Fruit fly (Drosophila melanogaster) whole organism, embryonic: ENCODE data around the gene CG15876.

Source experiments
- Atf6 ChIP-seq: fragments of 200-800 bp; sonication (Bioruptor generic); IDR thresholded peaks from 2 replicates; pipeline ENCODE4 v1.3.6; 2022; ENCODE audit warnings: missing biosample characterization, missing genetic modification characterization
- BEAF-32 ChIP-seq: fragments of 200-800 bp; sonication (Bioruptor generic); optimal IDR thresholded peaks from 3 replicates; lab custom pipeline; 2017; ENCODE audit warnings: missing biosample characterization, missing genetic modification characterization, mild to moderate bottlenecking, moderate library complexity, missing genetic modification reagents
- CG10321 ChIP-seq: fragments of 200-800 bp; sonication (Bioruptor generic); IDR thresholded peaks from 2 replicates; pipeline ENCODE4 v1.3.6; 2022; ENCODE audit warnings: missing biosample characterization, missing genetic modification characterization
- CG10366 ChIP-seq: fragments of 200-800 bp; sonication (Bioruptor generic); IDR thresholded peaks from 2 replicates; pipeline ENCODE4 v1.3.6; 2022; ENCODE audit warnings: missing biosample characterization, missing genetic modification characterization
- CG11456 ChIP-seq: fragments of 200-800 bp; sonication (Bioruptor generic); IDR thresholded peaks from 3 replicates; pipeline ENCODE4 v1.3.6; 2022; ENCODE audit warnings: missing biosample characterization, missing genetic modification characterization
- CG12236 ChIP-seq: fragments of 200-800 bp; sonication (Bioruptor generic); optimal IDR thresholded peaks from 2 replicates; lab custom pipeline; 2016; ENCODE audit warnings: missing biosample characterization, missing genetic modification characterization
- CG12299 ChIP-seq: fragments of 200-800 bp; sonication (Bioruptor generic); optimal IDR thresholded peaks from 2 replicates; lab custom pipeline; 2018; ENCODE audit warnings: missing biosample characterization, mild to moderate bottlenecking, missing genetic modification characterization
- CG12744 ChIP-seq: fragments of 200-800 bp; sonication (Bioruptor generic); optimal IDR thresholded peaks from 2 replicates; lab custom pipeline; 2016; ENCODE audit warnings: missing biosample characterization, missing genetic modification characterization
- CG13287 ChIP-seq: fragments of 200-800 bp; sonication (Bioruptor generic); IDR thresholded peaks from 2 replicates; pipeline ENCODE4 v1.3.6; 2022; ENCODE audit warnings: missing biosample characterization, missing genetic modification characterization; ENCODE audit not compliant: partially characterized antibody
- CG14860 ChIP-seq: fragments of 200-800 bp; sonication (Bioruptor generic); IDR thresholded peaks from 3 replicates; pipeline ENCODE4 v1.3.6; 2022; ENCODE audit warnings: missing biosample characterization, missing genetic modification characterization; ENCODE audit not compliant: partially characterized antibody
- CG15269 ChIP-seq: fragments of 200-800 bp; sonication (Bioruptor generic); optimal IDR thresholded peaks from 2 replicates; lab custom pipeline; 2018; ENCODE audit warnings: missing biosample characterization, mild to moderate bottlenecking, missing genetic modification characterization, moderate library complexity
- CG15601 ChIP-seq: fragments of 200-800 bp; sonication (Bioruptor generic); optimal IDR thresholded peaks from 3 replicates; lab custom pipeline; 2019; ENCODE audit warnings: missing biosample characterization, mild to moderate bottlenecking, missing genetic modification characterization, moderate library complexity
- CG1603 ChIP-seq: fragments of 200-800 bp; sonication (Bioruptor generic); optimal IDR thresholded peaks from 2 replicates; lab custom pipeline; 2019; ENCODE audit warnings: missing biosample characterization, mild to moderate bottlenecking, missing genetic modification characterization, moderate library complexity
- CG16779 ChIP-seq: fragments of 200-800 bp; sonication (Bioruptor generic); IDR thresholded peaks from 2 replicates; pipeline ENCODE4 v1.3.6; 2022; ENCODE audit warnings: missing biosample characterization, missing genetic modification characterization
- CG18764 ChIP-seq: fragments of 200-800 bp; sonication (Bioruptor generic); optimal IDR thresholded peaks from 3 replicates; lab custom pipeline; 2016; ENCODE audit warnings: missing biosample characterization, missing genetic modification characterization
- CG2199 ChIP-seq: fragments of 200-800 bp; sonication (Bioruptor generic); IDR thresholded peaks from 3 replicates; pipeline ENCODE4 v1.3.6; 2022; ENCODE audit warnings: missing biosample characterization, missing genetic modification characterization
- CG2678 ChIP-seq: fragments of 200-800 bp; sonication (Bioruptor generic); optimal IDR thresholded peaks from 3 replicates; lab custom pipeline; 2019; ENCODE audit warnings: missing biosample characterization, mild to moderate bottlenecking, missing genetic modification characterization, moderate library complexity
- CG32767 ChIP-seq: fragments of 200-800 bp; sonication (Bioruptor generic); IDR thresholded peaks from 2 replicates; pipeline ENCODE4 v1.3.6; 2022; ENCODE audit warnings: missing biosample characterization, missing genetic modification characterization
- CG43689 ChIP-seq: fragments of 200-800 bp; sonication (Bioruptor generic); IDR thresholded peaks from 2 replicates; pipeline ENCODE4 v1.3.6; 2022; ENCODE audit warnings: missing biosample characterization, missing genetic modification characterization
- CG6175 ChIP-seq: fragments of 200-800 bp; sonication (Bioruptor generic); IDR thresholded peaks from 3 replicates; pipeline ENCODE4 v1.3.6; 2022; ENCODE audit warnings: missing biosample characterization, missing genetic modification characterization
- CG6689 ChIP-seq: fragments of 200-800 bp; sonication (Bioruptor generic); IDR thresholded peaks from 2 replicates; pipeline ENCODE4 v1.3.6; 2022; ENCODE audit warnings: missing biosample characterization, missing genetic modification characterization
- CG7745 ChIP-seq: fragments of 200-800 bp; sonication (Bioruptor generic); optimal IDR thresholded peaks from 2 replicates; lab custom pipeline; 2018; ENCODE audit warnings: missing biosample characterization, mild to moderate bottlenecking, missing genetic modification characterization, moderate library complexity
- Hr39 ChIP-seq: fragments of >200 bp; optimal IDR thresholded peaks from 2 replicates; lab custom pipeline; 2017
- Hr78 ChIP-seq, 2 experiments: fragments of 200-800 bp in 1 of 2; fragments of >200 bp in 1 of 2; sonication (Bioruptor generic) in 1 of 2; optimal IDR thresholded peaks; 2 replicates each; lab custom pipeline; 2017 to 2019; ENCODE audit warnings: missing biosample characterization in 2 of 2, missing genetic modification characterization in 2 of 2, mild to moderate bottlenecking in 1 of 2, moderate library complexity in 1 of 2
- Jarid2 ChIP-seq: fragments of 200-800 bp; sonication (Bioruptor generic); optimal IDR thresholded peaks from 3 replicates; lab custom pipeline; 2017; ENCODE audit warnings: mild to moderate bottlenecking, missing biosample characterization, missing genetic modification reagents, missing genetic modification characterization
- Lhr ChIP-seq: fragments of 200-800 bp; sonication (Bioruptor generic); optimal IDR thresholded peaks from 3 replicates; lab custom pipeline; 2017; ENCODE audit warnings: mild to moderate bottlenecking, missing biosample characterization, missing genetic modification reagents, missing genetic modification characterization
- Mes4 ChIP-seq: fragments of 200-800 bp; sonication (Bioruptor generic); optimal IDR thresholded peaks from 2 replicates; lab custom pipeline; 2016; ENCODE audit warnings: missing biosample characterization, missing genetic modification characterization
- NfI ChIP-seq: fragments of 200-800 bp; sonication (Bioruptor generic); optimal IDR thresholded peaks from 3 replicates; lab custom pipeline; 2018; ENCODE audit warnings: missing biosample characterization, mild to moderate bottlenecking, missing genetic modification characterization, moderate library complexity
- PHDP ChIP-seq: fragments of 200-800 bp; sonication (Bioruptor generic); optimal IDR thresholded peaks from 3 replicates; lab custom pipeline; 2018; ENCODE audit warnings: missing biosample characterization, mild to moderate bottlenecking, missing genetic modification characterization, moderate library complexity
- Rx ChIP-seq: fragments of 200-800 bp; sonication (Bioruptor generic); IDR thresholded peaks from 2 replicates; pipeline ENCODE4 v1.3.6; 2022; ENCODE audit warnings: missing biosample characterization, missing genetic modification characterization
- ap ChIP-seq: fragments of 200-800 bp; sonication (Bioruptor generic); IDR thresholded peaks from 2 replicates; pipeline ENCODE4 v1.3.6; 2022; ENCODE audit warnings: missing biosample characterization, missing genetic modification characterization
- btn ChIP-seq: fragments of 200-800 bp; sonication (Bioruptor generic); optimal IDR thresholded peaks from 2 replicates; lab custom pipeline; 2016; ENCODE audit warnings: missing biosample characterization, missing genetic modification characterization
- caup ChIP-seq: fragments of 200-800 bp; sonication (Bioruptor generic); optimal IDR thresholded peaks from 3 replicates; lab custom pipeline; 2017; ENCODE audit warnings: missing biosample characterization, mild to moderate bottlenecking, missing genetic modification characterization, moderate library complexity; ENCODE audit not compliant: severe bottlenecking
- crp ChIP-seq, 2 experiments: fragments of 200-800 bp; sonication (Bioruptor generic); optimal IDR thresholded peaks; 2 replicates in 1 of 2; 3 replicates in 1 of 2; lab custom pipeline; 2017; ENCODE audit warnings: missing biosample characterization in 2 of 2, missing genetic modification characterization in 2 of 2, mild to moderate bottlenecking in 1 of 2, moderate library complexity in 1 of 2
- cwo ChIP-seq: fragments of 200-800 bp; sonication (Bioruptor generic); optimal IDR thresholded peaks from 3 replicates; lab custom pipeline; 2017; ENCODE audit warnings: missing biosample characterization, missing genetic modification characterization, mild to moderate bottlenecking, moderate library complexity, missing genetic modification reagents
- da ChIP-seq: fragments of 200-800 bp; sonication (Bioruptor generic); optimal IDR thresholded peaks from 2 replicates; lab custom pipeline; 2016; ENCODE audit warnings: missing biosample characterization, missing genetic modification characterization
- dpn ChIP-seq, 2 experiments: fragments of 200-800 bp; sonication (Bioruptor generic); optimal IDR thresholded peaks; 3 replicates each; lab custom pipeline; 2016; ENCODE audit warnings: missing biosample characterization in 2 of 2, missing genetic modification characterization in 2 of 2
- esg ChIP-seq: fragments of 200-800 bp; sonication (Bioruptor generic); conservative IDR thresholded peaks from 2 replicates; pipeline ENCODE4 v1.3.6; 2022; ENCODE audit warnings: missing biosample characterization, missing genetic modification characterization
- hkb ChIP-seq, 2 experiments: fragments of 200-800 bp in 1 of 2; fragments of >200 bp in 1 of 2; sonication (Bioruptor generic) in 1 of 2; IDR thresholded peaks in 1 of 2; optimal IDR thresholded peaks in 1 of 2; 2 replicates each; pipeline versions ENCODE4 v1.3.6 to Lab custom; 2017 to 2022; ENCODE audit warnings: missing biosample characterization in 1 of 2, missing genetic modification characterization in 1 of 2
- ind ChIP-seq: fragments of 200-800 bp; sonication (Bioruptor generic); optimal IDR thresholded peaks from 3 replicates; lab custom pipeline; 2016; ENCODE audit warnings: missing biosample characterization, missing genetic modification characterization
- kni ChIP-seq: fragments of 200-800 bp; sonication (Bioruptor generic); optimal IDR thresholded peaks from 3 replicates; lab custom pipeline; 2017; ENCODE audit warnings: mild to moderate bottlenecking, missing biosample characterization, missing genetic modification reagents, missing genetic modification characterization
- lmd ChIP-seq: fragments of 200-800 bp; sonication (Bioruptor generic); IDR thresholded peaks from 2 replicates; pipeline ENCODE4 v1.3.6; 2022; ENCODE audit warnings: missing biosample characterization, missing genetic modification characterization
- peb ChIP-seq: fragments of 200-800 bp; sonication (Bioruptor generic); IDR thresholded peaks from 2 replicates; pipeline ENCODE4 v1.3.6; 2022; ENCODE audit warnings: missing biosample characterization, missing genetic modification characterization
- pum ChIP-seq: fragments of 200-800 bp; sonication (Bioruptor generic); optimal IDR thresholded peaks from 2 replicates; lab custom pipeline; 2016; ENCODE audit warnings: missing biosample characterization, missing genetic modification characterization
- pzg ChIP-seq: fragments of 200-800 bp; sonication (Bioruptor generic); optimal IDR thresholded peaks from 3 replicates; lab custom pipeline; 2018; ENCODE audit warnings: missing biosample characterization, mild to moderate bottlenecking, missing genetic modification characterization, moderate library complexity
- sens ChIP-seq: fragments of 200-800 bp; sonication (Bioruptor generic); peaks from one replicate; lab custom pipeline; 2016; ENCODE audit warnings: missing biosample characterization, missing genetic modification characterization
- seq ChIP-seq: fragments of 200-800 bp; sonication (Bioruptor generic); IDR thresholded peaks from 2 replicates; pipeline ENCODE4 v1.3.6; 2022; ENCODE audit warnings: missing biosample characterization, missing genetic modification characterization
- slp2 ChIP-seq: fragments of 200-800 bp; sonication (Bioruptor generic); optimal IDR thresholded peaks from 2 replicates; lab custom pipeline; 2016; ENCODE audit warnings: missing biosample characterization, missing genetic modification characterization
- tx ChIP-seq: fragments of 200-800 bp; sonication (Bioruptor generic); optimal IDR thresholded peaks from 2 replicates; lab custom pipeline; 2016; ENCODE audit warnings: missing biosample characterization, missing genetic modification characterization
- wor ChIP-seq: fragments of 200-800 bp; sonication (Bioruptor generic); IDR thresholded peaks from 2 replicates; pipeline ENCODE4 v1.3.6; 2022; ENCODE audit warnings: missing biosample characterization, missing genetic modification characterization

CG15876 gene

DNA sequence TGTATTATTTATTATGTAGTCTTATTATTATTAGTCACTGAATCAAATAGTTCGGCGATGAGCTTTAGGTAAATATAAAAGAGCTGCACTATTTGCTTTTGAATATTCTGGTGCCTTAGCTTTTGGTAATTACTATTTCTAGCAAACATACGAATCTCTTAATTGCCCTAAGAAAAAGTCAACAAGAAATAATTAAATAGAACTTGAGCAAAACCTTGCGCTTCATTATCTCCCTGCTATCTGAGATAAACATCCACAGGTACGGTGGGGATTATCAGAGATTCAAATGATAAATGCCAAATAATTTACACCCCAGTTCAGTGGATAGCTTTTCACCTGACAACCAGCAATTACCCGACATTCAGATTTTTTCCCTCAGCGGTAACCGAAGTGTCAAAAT lies 8.6 kb downstream of the CG15876 start:
- TF ChIP-seq Jarid2 (no peak), CG10366 (no peak), CG2678 (tag; lab: Kevin White, UChicago) (peak; percentile 8), CG15269 (peak; percentile 17), kni (no peak), CG18764 (no peak), hkb (optimal IDR thresholded peaks at IDR 0.05; lab: Kevin White, UChicago) (no peak), hkb (GFP tag; IDR thresholded peaks at IDR 0.05; lab: Robert Waterston, UW) (no peak), CG14860 (GFP tag; lab: Robert Waterston, UW) (no peak), crp (GFP tag; optimal IDR thresholded peaks at IDR 0.05; lab: Kevin White, UChicago) (no peak), pzg (GFP tag; lab: Kevin White, UChicago) (no peak), esg (GFP tag; lab: Robert Waterston, UW) (no peak), ind (no peak), Atf6 (no peak), tx (GFP tag; lab: Kevin White, UChicago) (no peak), CG12299 (tag; lab: Kevin White, UChicago) (no peak), CG32767 (no peak), CG13287 (GFP tag; lab: Robert Waterston, UW) (no peak), Mes4 (GFP tag; lab: Kevin White, UChicago) (no peak), ap (GFP tag; lab: Robert Waterston, UW) (no peak), PHDP (tag; lab: Kevin White, UChicago) (peak; percentile 16), sens (GFP tag; lab: Kevin White, UChicago) (peak; percentile 52), CG15601 (tag; lab: Kevin White, UChicago) (no peak), CG1603 (tag; lab: Kevin White, UChicago) (no peak)
- TF ChIP-seq, all 482 proteins: peak for 4

DNA sequence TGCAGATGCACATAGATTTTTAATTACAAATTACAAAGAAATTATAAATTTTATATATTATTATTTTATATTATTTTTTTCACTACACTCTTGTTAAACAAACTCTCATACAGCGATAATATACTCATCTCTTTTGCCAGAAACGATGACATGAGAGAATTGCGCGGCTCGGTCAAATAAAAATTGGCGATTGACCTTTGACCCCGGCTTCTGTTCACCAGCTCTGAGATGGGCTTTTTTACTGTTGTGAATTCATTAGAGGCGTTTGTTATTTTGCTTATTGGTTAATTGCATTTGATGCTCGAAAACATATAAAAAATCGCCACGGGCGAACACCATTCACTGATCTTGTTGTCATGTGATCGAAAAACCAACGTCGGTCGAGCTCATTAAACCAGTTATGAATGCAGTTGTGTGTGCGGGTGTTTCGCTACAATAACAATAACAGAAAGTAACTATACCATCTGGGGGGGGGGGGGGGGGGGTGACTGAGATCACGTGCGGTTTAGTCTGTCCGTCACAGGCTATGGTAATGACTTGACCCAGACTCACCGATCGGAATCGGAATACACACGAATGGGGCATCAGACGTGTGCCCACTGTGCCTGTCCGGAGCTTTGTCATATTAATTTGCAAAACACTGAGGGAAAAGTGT lies 9.9 kb downstream of the CG15876 start:
- TF ChIP-seq peb (GFP tag; lab: Robert Waterston, UW) (no peak), CG6689 (GFP tag; lab: Robert Waterston, UW) (no peak), CG12236 (no peak), btn (GFP tag; lab: Kevin White, UChicago) (no peak), CG2199 (GFP tag; lab: Robert Waterston, UW) (no peak), CG11456 (0 out of 3 replicates have a peak, but pooled peaks have one; percentile 37), NfI (no peak), da (GFP tag; lab: Kevin White, UChicago) (no peak), wor (GFP tag; lab: Robert Waterston, UW) (no peak), slp2 (GFP tag; lab: Kevin White, UChicago) (no peak), pum (GFP tag; lab: Kevin White, UChicago) (no peak), Atf6 (no peak), Lhr (GFP tag; lab: Kevin White, UChicago) (no peak), CG16779 (GFP tag; lab: Robert Waterston, UW) (no peak), caup (no peak), CG10321 (GFP tag; lab: Robert Waterston, UW) (no peak), dpn (GFP tag; optimal IDR thresholded peaks at IDR 0.05; lab: Kevin White, UChicago) (no peak), CG12744 (GFP tag; lab: Kevin White, UChicago) (no peak), BEAF-32 (GFP tag; lab: Kevin White, UChicago) (no peak), seq (no peak), Rx (GFP tag; lab: Robert Waterston, UW) (no peak), CG43689 (GFP tag; lab: Robert Waterston, UW) (no peak), cwo (GFP tag; lab: Kevin White, UChicago) (peak; percentile 64), CG7745 (no peak), lmd (GFP tag; lab: Robert Waterston, UW) (no peak), Hr39 (lab: Kevin White, UChicago) (peak; percentile 73), Hr78 (GFP tag; optimal IDR thresholded peaks at IDR 0.05; lab: Kevin White, UChicago) (peak in 1 of 2 experiments; percentile 71), CG6175 (GFP tag; lab: Robert Waterston, UW) (no peak)
